Worm (Caenorhabditis elegans) whole organism, L1 larva: ENCODE data around the gene F01D5.6.

Experiments
- aha-1 ChIP-seq: fragments of 150-350 bp; optimal IDR thresholded peaks from 2 replicates; lab custom pipeline; 2014; ENCODE audit warnings: missing biosample characterization, missing genetic modification characterization
- ceh-88 ChIP-seq: fragments of 200-800 bp; sonication (Bioruptor generic); IDR thresholded peaks from 2 replicates; pipeline ENCODE4 v1.3.6; 2022; ENCODE audit warnings: missing genetic modification characterization, missing compliant biosample characterization
- fkh-4 ChIP-seq: sonication (generic microtip); optimal IDR thresholded peaks from 2 replicates; lab custom pipeline; 2016; ENCODE audit warnings: missing compliant biosample characterization, missing genetic modification characterization, borderline replicate concordance
- lir-3 ChIP-seq: sonication (generic microtip); optimal IDR thresholded peaks from 2 replicates; lab custom pipeline; 2016; ENCODE audit warnings: mild to moderate bottlenecking, missing genetic modification characterization, moderate library complexity, missing compliant biosample characterization; ENCODE audit not compliant: poor library complexity
- mdl-1 ChIP-seq, 2 experiments: fragments of 150-350 bp; optimal IDR thresholded peaks; 2 replicates each; lab custom pipeline; 2014 to 2017; ENCODE audit warnings: missing biosample characterization in 2 of 2, missing genetic modification characterization in 2 of 2, inconsistent platforms in 1 of 2
- nhr-77 ChIP-seq: fragments of 150-350 bp; optimal IDR thresholded peaks from 2 replicates; lab custom pipeline; 2014; ENCODE audit warnings: missing biosample characterization, missing genetic modification characterization

ce11 chrII:14034559-14034958 is 28.2 kb downstream of the F01D5.6 start:
- no peak for TF ChIP-seq mdl-1 (tag; optimal IDR thresholded peaks at IDR 0.05; lab: Kevin White, UChicago)
- no peak for TF ChIP-seq ceh-88
- no peak for TF ChIP-seq lir-3
- no peak for TF ChIP-seq nhr-77
- TF ChIP-seq aha-1 (tag; lab: Kevin White, UChicago), result no peak
- TF ChIP-seq fkh-4, result no peak
